Worm (Caenorhabditis elegans): ENCODE measurements around the gene zip-10.

The zip-10 gene

DNA sequence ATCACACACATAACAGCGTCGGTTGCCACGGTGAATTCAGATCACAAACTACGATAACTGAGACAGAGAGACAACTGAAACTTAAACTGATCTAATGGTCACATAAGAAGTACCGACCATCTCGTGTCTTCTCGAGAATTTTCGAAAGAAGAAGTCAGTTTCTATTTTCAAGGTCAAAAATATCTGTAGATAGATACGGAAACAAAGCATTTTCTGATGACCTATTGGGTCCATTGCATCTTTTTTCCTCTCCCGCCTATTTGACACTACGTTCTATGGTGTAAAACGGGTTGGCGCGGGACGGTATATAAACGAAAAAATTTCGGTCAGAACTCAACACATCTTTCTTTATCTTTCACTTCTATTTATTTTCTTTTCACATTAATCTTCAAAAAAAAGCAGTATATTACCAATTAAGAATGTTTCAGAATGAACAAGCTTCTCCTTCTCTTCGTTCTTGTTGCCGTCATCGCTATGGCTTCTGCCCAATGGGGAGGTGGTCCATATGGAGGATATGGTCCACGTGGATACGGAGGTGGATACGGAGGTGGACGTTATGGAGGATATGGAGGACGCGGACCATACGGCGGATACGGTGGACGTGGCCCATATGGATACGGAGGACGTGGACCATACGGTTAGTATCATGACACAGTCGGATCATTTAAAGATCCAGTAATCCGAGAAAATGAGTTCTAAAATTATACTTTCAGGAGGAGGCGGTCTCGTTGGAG lies 34.4 kb downstream of the zip-10 start, which contains the start of gene nlp-24 (continued):
- TF ChIP-seq lin-39 (tag; optimal IDR thresholded peaks at IDR 0.05) (no peak), mef-2 (tag; optimal IDR thresholded peaks at IDR 0.05) (no peak), jun-1 (tag; optimal IDR thresholded peaks at IDR 0.05) (no peak), ztf-11 (tag; optimal IDR thresholded peaks at IDR 0.05) (no peak), pax-3 (tag; optimal IDR thresholded peaks at IDR 0.05) (no peak), xbp-1 (tag; optimal IDR thresholded peaks at IDR 0.05) (no peak), sptf-1 (tag; optimal IDR thresholded peaks at IDR 0.05) (no peak), fkh-4 (tag; optimal IDR thresholded peaks at IDR 0.05; ENCODE audit: borderline replicate concordance) (no peak), blmp-1 (tag; optimal IDR thresholded peaks at IDR 0.05) (peak; percentile 59), nhr-90 (tag; optimal IDR thresholded peaks at IDR 0.05; ENCODE audit: poor library complexity) (peak; percentile 33), ceh-82 (tag; optimal IDR thresholded peaks at IDR 0.05) (no peak), zip-4 (GFP tag; optimal IDR thresholded peaks at IDR 0.05) (no peak), zag-1 (tag; optimal IDR thresholded peaks at IDR 0.05) (no peak), isw-1 (GFP tag; IDR thresholded peaks at IDR 0.05) (no peak), ces-1 (GFP tag; optimal IDR thresholded peaks at IDR 0.05) (no peak), unc-130 (tag; optimal IDR thresholded peaks at IDR 0.05) (no peak), ceh-88 (GFP tag; IDR thresholded peaks at IDR 0.05) (no peak), ztf-4 (tag; optimal IDR thresholded peaks at IDR 0.05) (no peak), hlh-4 (tag; optimal IDR thresholded peaks at IDR 0.05) (no peak), Y116A8C.19 (tag; optimal IDR thresholded peaks at IDR 0.05; ENCODE audit: borderline replicate concordance) (no peak), nhr-76 (tag; optimal IDR thresholded peaks at IDR 0.05) (no peak), unc-30 (tag; optimal IDR thresholded peaks at IDR 0.05) (no peak), grh-1 (GFP tag; IDR thresholded peaks at IDR 0.05) (peak; percentile 75), tbx-2 (tag; optimal IDR thresholded peaks at IDR 0.05) (peak; percentile 12), ama-1 (optimal IDR thresholded peaks at IDR 0.05) (no peak), nhr-12 (tag; optimal IDR thresholded peaks at IDR 0.05) (no peak), sox-4 (tag; optimal IDR thresholded peaks at IDR 0.05) (no peak), egl-13 (tag; optimal IDR thresholded peaks at IDR 0.05) (no peak), lir-3 (tag; optimal IDR thresholded peaks at IDR 0.05; ENCODE audit: poor library complexity) (no peak), swsn-7 (tag; optimal IDR thresholded peaks at IDR 0.05) (no peak), lsy-2 (tag; optimal IDR thresholded peaks at IDR 0.05) (peak; percentile 3 to 8), C04F5.9 (tag; optimal IDR thresholded peaks at IDR 0.05) (no peak), C16A3.4 (tag; optimal IDR thresholded peaks at IDR 0.05) (no peak), lin-35 (GFP tag; optimal IDR thresholded peaks at IDR 0.05) (peak in 1 of 2 experiments; percentile 24), mep-1 (tag; optimal IDR thresholded peaks at IDR 0.05) (no peak), unc-62 (GFP tag; optimal IDR thresholded peaks at IDR 0.05) (no peak), mdl-1 (tag; optimal IDR thresholded peaks at IDR 0.05) (no peak), nhr-84 (tag; optimal IDR thresholded peaks at IDR 0.05) (no peak), nhr-71 (tag; optimal IDR thresholded peaks at IDR 0.05) (peak; percentile 72), hpl-2 (GFP tag; optimal IDR thresholded peaks at IDR 0.05) (no peak), snu-23 (GFP tag; optimal IDR thresholded peaks at IDR 0.05) (peak; percentile 72), irx-1 (tag; optimal IDR thresholded peaks at IDR 0.05) (no peak), unc-86 (tag; optimal IDR thresholded peaks at IDR 0.05) (no peak)

All from whole organism, L1 larva.